Worm (Caenorhabditis elegans): ENCODE results near the gene srx-68.

DNA sequence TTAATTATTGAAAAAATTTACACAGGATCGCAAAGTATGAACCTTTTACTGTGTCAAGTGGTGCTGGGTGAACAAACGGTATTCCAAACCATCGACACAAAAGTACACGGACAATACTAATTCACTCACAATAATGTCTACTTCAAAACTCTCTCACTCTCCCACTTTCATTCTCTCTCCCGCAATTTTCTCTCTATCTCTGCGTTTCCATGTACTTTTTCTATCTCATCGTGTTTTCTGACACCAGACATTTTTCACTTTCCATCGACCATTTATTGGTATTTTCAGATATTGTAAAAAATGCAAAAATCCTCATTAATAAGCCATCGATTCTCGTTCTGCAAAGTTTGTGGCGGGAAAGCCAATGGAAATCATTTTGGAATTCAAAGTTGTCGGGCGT, 6.7 kb upstream of the srx-68 start, which contains the start of gene nhr-156:
- TF ChIP-seq lsy-2 (tag; optimal IDR thresholded peaks at IDR 0.05) (no peak), nhr-28 (tag; optimal IDR thresholded peaks at IDR 0.05) (no peak), unc-62 (GFP tag; optimal IDR thresholded peaks at IDR 0.05) (no peak), nhr-237 (tag; optimal IDR thresholded peaks at IDR 0.05) (no peak), mep-1 (tag; optimal IDR thresholded peaks at IDR 0.05) (no peak), nhr-76 (tag; optimal IDR thresholded peaks at IDR 0.05) (no peak), ceh-43 (GFP tag; optimal IDR thresholded peaks at IDR 0.05) (no peak), pha-4 (tag; optimal IDR thresholded peaks at IDR 0.05) (no peak), unc-39 (tag; optimal IDR thresholded peaks at IDR 0.05) (no peak), ham-2 (GFP tag; optimal IDR thresholded peaks at IDR 0.05) (no peak)
